Worm (Caenorhabditis elegans): ENCODE results near the gene clec-184.

The clec-184 gene

DNA sequence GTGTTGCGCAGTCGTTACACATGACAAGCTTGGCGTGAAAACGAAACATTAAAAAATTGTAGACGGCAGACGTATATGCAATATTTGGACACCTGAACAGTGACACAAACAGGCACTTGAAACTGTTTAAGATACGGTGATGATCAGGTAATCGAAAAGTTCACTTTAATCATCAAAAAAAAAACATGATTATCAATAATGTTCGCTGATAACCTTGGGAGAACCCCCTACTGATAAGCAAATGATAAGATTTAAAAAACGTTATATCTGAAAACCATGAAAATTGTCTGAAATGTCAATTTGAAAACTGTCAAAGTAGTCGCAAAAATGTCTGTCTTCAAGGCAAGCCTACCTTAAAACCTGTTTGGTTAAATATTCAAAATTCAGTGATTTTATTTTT lies 32.5 kb upstream of the clec-184 start:
- no peak for TF ChIP-seq gei-17 (GFP tag; optimal IDR thresholded peaks at IDR 0.05)
- TF ChIP-seq dox-1 (GFP tag; IDR thresholded peaks at IDR 0.05): peak; percentile 47; the same call in 1 of the 2 replicates
- TF ChIP-seq lin-54 (GFP tag; optimal IDR thresholded peaks at IDR 0.05): peak; percentile 10
- no peak for TF ChIP-seq repo-1 (tag; optimal IDR thresholded peaks at IDR 0.05)
- TF ChIP-seq ceh-40 (GFP tag; IDR thresholded peaks at IDR 0.05): no peak
- peak; percentile 19 for TF ChIP-seq atf-7 (tag; optimal IDR thresholded peaks at IDR 0.05)
- peak; percentile 69 for TF ChIP-seq unc-62 (GFP tag; optimal IDR thresholded peaks at IDR 0.05)
- TF ChIP-seq nhr-80 (tag; optimal IDR thresholded peaks at IDR 0.05): peak; percentile 93
- TF ChIP-seq lin-40 (tag; optimal IDR thresholded peaks at IDR 0.05): peak; percentile 19

DNA sequence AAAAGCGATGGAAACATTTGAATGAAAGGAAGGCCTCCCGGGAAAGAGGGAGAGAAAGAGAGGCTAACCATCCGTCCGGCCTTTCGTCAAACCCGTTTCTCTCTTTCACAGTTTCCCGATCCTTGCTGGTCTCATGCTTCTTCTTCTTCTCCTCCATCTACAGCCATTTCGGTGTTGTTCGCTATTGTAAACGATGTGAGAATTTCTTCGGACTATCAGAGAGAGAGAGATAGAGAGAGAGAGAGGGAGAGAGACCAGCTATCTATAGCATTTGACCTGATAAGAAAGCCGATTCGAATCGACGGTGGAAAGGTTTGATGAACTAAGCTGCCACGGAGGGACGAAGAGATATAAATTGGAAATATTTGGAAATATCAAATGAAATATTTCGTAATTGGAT lies 29.0 kb upstream of the clec-184 start:
- TF ChIP-seq F22D6.2 (tag; optimal IDR thresholded peaks at IDR 0.05) (no peak), zim-3 (tag; optimal IDR thresholded peaks at IDR 0.05) (no peak), hsf-1 (GFP tag; IDR thresholded peaks at IDR 0.05) (no peak), nfya-2 (GFP tag; IDR thresholded peaks at IDR 0.05) (no peak)

- peak; percentile 95 for TF ChIP-seq mcd-1 (GFP tag; IDR thresholded peaks at IDR 0.05)
- peak; percentile 87 for TF ChIP-seq dox-1 (GFP tag; IDR thresholded peaks at IDR 0.05)
- peak; percentile 95 for TF ChIP-seq efl-1 (GFP tag; optimal IDR thresholded peaks at IDR 0.05)
- TF ChIP-seq lin-35 (GFP tag; optimal IDR thresholded peaks at IDR 0.05): peak; percentile 56 to 84 (median 77)
- no peak for TF ChIP-seq cebp-2 (GFP tag; IDR thresholded peaks at IDR 0.05)
- peak; percentile 79 for TF ChIP-seq ceh-91 (GFP tag; IDR thresholded peaks at IDR 0.05)
- TF ChIP-seq cebp-1 (GFP tag; IDR thresholded peaks at IDR 0.05): no peak
- peak; percentile 55 for TF ChIP-seq cebp-1 (tag; optimal IDR thresholded peaks at IDR 0.05)
- TF ChIP-seq ZK185.1 (tag; optimal IDR thresholded peaks at IDR 0.05; ENCODE audit: poor library complexity, severe bottlenecking): peak; percentile 48
- no peak for TF ChIP-seq atf-7 (tag; optimal IDR thresholded peaks at IDR 0.05)
- TF ChIP-seq ceh-100 (GFP tag; IDR thresholded peaks at IDR 0.05): peak; percentile 76
- peak; percentile 71; the same call in 1 of the 2 replicates for TF ChIP-seq ekl-4 (GFP tag; IDR thresholded peaks at IDR 0.05)
- TF ChIP-seq ceh-27 (GFP tag; optimal IDR thresholded peaks at IDR 0.05): peak; percentile 81
- TF ChIP-seq nfya-2 (GFP tag; IDR thresholded peaks at IDR 0.05): no peak
- peak; percentile 74 for TF ChIP-seq rcor-1 (GFP tag; IDR thresholded peaks at IDR 0.05)
- peak; percentile 62 for TF ChIP-seq xnd-1 (tag; optimal IDR thresholded peaks at IDR 0.05)
- no peak for TF ChIP-seq K11D2.4 (GFP tag; IDR thresholded peaks at IDR 0.05)
- TF ChIP-seq snpc-4 (GFP tag; optimal IDR thresholded peaks at IDR 0.05): peak; percentile 34
- peak in 3 of 4 experiments; percentile 62 to 73 (median 64) for TF ChIP-seq snpc-4 (tag; optimal IDR thresholded peaks at IDR 0.05)
- 0 out of 2 replicates have a peak, but pooled peaks have one; percentile 8 for TF ChIP-seq lin-26 (GFP tag; IDR thresholded peaks at IDR 0.05)
- peak; percentile 30 for TF ChIP-seq snpc-1.3 (tag; optimal IDR thresholded peaks at IDR 0.05; ENCODE audit: insufficient read depth)
- TF ChIP-seq repo-1 (tag; optimal IDR thresholded peaks at IDR 0.05): no peak
- TF ChIP-seq nfyb-1 (GFP tag; IDR thresholded peaks at IDR 0.05): peak; percentile 69; the same call in 1 of the 2 replicates
- peak; percentile 12 for TF ChIP-seq madf-10 (tag; optimal IDR thresholded peaks at IDR 0.05)
- peak; percentile 91 for TF ChIP-seq F33H1.4 (GFP tag; IDR thresholded peaks at IDR 0.05)
- TF ChIP-seq him-1 (tag; optimal IDR thresholded peaks at IDR 0.05): no peak
- TF ChIP-seq lin-40 (tag; optimal IDR thresholded peaks at IDR 0.05): peak; percentile 42
- TF ChIP-seq C17E4.6 (GFP tag; IDR thresholded peaks at IDR 0.05): 0 out of 2 replicates have a peak, but pooled peaks have one; percentile 32
- no peak for TF ChIP-seq F57A8.1 (GFP tag; optimal IDR thresholded peaks at IDR 0.05)
- no peak; the same call in 1 of the 2 replicates for TF ChIP-seq egrh-3 (GFP tag; IDR thresholded peaks at IDR 0.05)
- no peak for TF ChIP-seq ceh-79 (tag; optimal IDR thresholded peaks at IDR 0.05)
- TF ChIP-seq attf-6 (GFP tag; IDR thresholded peaks at IDR 0.05): no peak
- peak; percentile 56; the same call in 1 of the 2 replicates for TF ChIP-seq hsf-1 (GFP tag; IDR thresholded peaks at IDR 0.05)
- TF ChIP-seq madf-6 (GFP tag; IDR thresholded peaks at IDR 0.05): peak; percentile 92
- TF ChIP-seq egl-18 (GFP tag; IDR thresholded peaks at IDR 0.05): no peak
- peak; percentile 48 for TF ChIP-seq snpc-3.4 (tag; optimal IDR thresholded peaks at IDR 0.05)
- peak; percentile 79 for TF ChIP-seq tlf-1 (GFP tag; optimal IDR thresholded peaks at IDR 0.05)
- peak; percentile 67; the same call in 1 of the 2 replicates for TF ChIP-seq madf-3 (GFP tag; IDR thresholded peaks at IDR 0.05)
Observed at ce11 chrIV:12404137-12404536, 28.3 kb upstream of the clec-184 start, which contains the start of gene gex-3. TSS of gene gex-3 (plus strand) at chrIV:12404431.

Data from whole organism, young adult.